Fruit fly (Drosophila melanogaster): ENCODE measurements around the gene prage.

Gene prage

dm6 chrX:1868586-1869111, 95.1 kb downstream of the prage start, which contains the start of the genes CG14803 and Pex5 (continued):
- no peak for TF ChIP-seq CkIIα-i1 (GFP tag; IDR thresholded peaks at IDR 0.05)
- TF ChIP-seq Dip3 (GFP tag; optimal IDR thresholded peaks at IDR 0.05), result no peak
- no peak for TF ChIP-seq Hr39 (optimal IDR thresholded peaks at IDR 0.05)
- no peak for TF ChIP-seq Dad (GFP tag; optimal IDR thresholded peaks at IDR 0.05)
- TF ChIP-seq disco-r (GFP tag; optimal IDR thresholded peaks at IDR 0.05), result no peak
- no peak for TF ChIP-seq dysf (GFP tag; IDR thresholded peaks at IDR 0.05)
- TF ChIP-seq Sin3A (optimal IDR thresholded peaks at IDR 0.05), result peak; percentile 13
- no peak for TF ChIP-seq dm (GFP tag; optimal IDR thresholded peaks at IDR 0.05)
- TF ChIP-seq CG17385 (GFP tag; optimal IDR thresholded peaks at IDR 0.05), result no peak
- TF ChIP-seq CG6813 (GFP tag; optimal IDR thresholded peaks at IDR 0.05), result no peak
- no peak for TF ChIP-seq CG18599 (GFP tag; optimal IDR thresholded peaks at IDR 0.05)
- peak; percentile 92 for TF ChIP-seq MBD-R2 (GFP tag; IDR thresholded peaks at IDR 0.05)
- no peak for TF ChIP-seq CrebB (tag; optimal IDR thresholded peaks at IDR 0.05)
- TF ChIP-seq GATAe (GFP tag; conservative IDR thresholded peaks at IDR 0.05), result peak; percentile 21; the same call in 1 of the 2 replicates
- no peak for TF ChIP-seq CG6854 (GFP tag; optimal IDR thresholded peaks at IDR 0.05)
- TF ChIP-seq CG11456 (GFP tag; IDR thresholded peaks at IDR 0.05), result no peak
- TF ChIP-seq CG9932 (GFP tag; IDR thresholded peaks at IDR 0.05), result no peak; the same call in 1 of the 2 replicates
- TF ChIP-seq MTF-1 (GFP tag; optimal IDR thresholded peaks at IDR 0.05; ENCODE audit: borderline replicate concordance), result no peak
- no peak for TF ChIP-seq sima (GFP tag; optimal IDR thresholded peaks at IDR 0.05)
- TF ChIP-seq Fer1 (GFP tag; optimal IDR thresholded peaks at IDR 0.05), result peak; percentile 33
- no peak for TF ChIP-seq Hmr (GFP tag; optimal IDR thresholded peaks at IDR 0.05)
- TF ChIP-seq ap (GFP tag; IDR thresholded peaks at IDR 0.05), result no peak
- no peak for TF ChIP-seq lov (optimal IDR thresholded peaks at IDR 0.05)
- TF ChIP-seq lov (GFP tag; IDR thresholded peaks at IDR 0.05), result no peak
- TF ChIP-seq gem (tag; optimal IDR thresholded peaks at IDR 0.05), result no peak
- no peak for TF ChIP-seq Atf-2 (GFP tag; optimal IDR thresholded peaks at IDR 0.05)
- TF ChIP-seq klu (GFP tag; IDR thresholded peaks at IDR 0.05), result no peak
- TF ChIP-seq Hr78 (GFP tag; optimal IDR thresholded peaks at IDR 0.05), result no peak
- no peak for TF ChIP-seq ro (GFP tag; IDR thresholded peaks at IDR 0.05)
- no peak for TF ChIP-seq CG11247 (GFP tag; IDR thresholded peaks at IDR 0.05)
- no peak for TF ChIP-seq CG17568 (GFP tag; optimal IDR thresholded peaks at IDR 0.05)
- TF ChIP-seq tll (GFP tag; optimal IDR thresholded peaks at IDR 0.05), result no peak
- no peak for TF ChIP-seq CG3847 (GFP tag; IDR thresholded peaks at IDR 0.05)
- TF ChIP-seq gsb-n (tag; optimal IDR thresholded peaks at IDR 0.05), result no peak
- TF ChIP-seq croc (GFP tag; conservative IDR thresholded peaks at IDR 0.05), result no peak
- TF ChIP-seq H2.0 (GFP tag; IDR thresholded peaks at IDR 0.05), result 0 out of 2 replicates have a peak, but pooled peaks have one; percentile 14
- peak; percentile 37; the same call in 1 of the 2 replicates for TF ChIP-seq Rfx (GFP tag; IDR thresholded peaks at IDR 0.05)
- TF ChIP-seq Elba2 (GFP tag; optimal IDR thresholded peaks at IDR 0.05), result peak; percentile 37
- no peak for TF ChIP-seq Trl (optimal IDR thresholded peaks at IDR 0.05)
- TF ChIP-seq Trl (GFP tag; optimal IDR thresholded peaks at IDR 0.05), result no peak
- TF ChIP-seq emc (GFP tag; optimal IDR thresholded peaks at IDR 0.05), result no peak
- TF ChIP-seq CG10209 (GFP tag; optimal IDR thresholded peaks at IDR 0.05), result no peak
- no peak for TF ChIP-seq CG17186 (GFP tag; optimal IDR thresholded peaks at IDR 0.05)
- TF ChIP-seq MESR4 (GFP tag; optimal IDR thresholded peaks at IDR 0.05), result peak; percentile 78
- TF ChIP-seq esg (GFP tag; conservative IDR thresholded peaks at IDR 0.05), result no peak
- TF ChIP-seq Atf3 (GFP tag; optimal IDR thresholded peaks at IDR 0.05), result no peak
- no peak for TF ChIP-seq CG17912 (GFP tag; optimal IDR thresholded peaks at IDR 0.05)
- no peak for TF ChIP-seq zfh1 (GFP tag; IDR thresholded peaks at IDR 0.05)
- no peak for TF ChIP-seq Dbx (GFP tag; IDR thresholded peaks at IDR 0.05)
- TF ChIP-seq Mad (GFP tag; optimal IDR thresholded peaks at IDR 0.05), result no peak
- TF ChIP-seq HLH3B (GFP tag; IDR thresholded peaks at IDR 0.05), result no peak

All from whole organism, embryonic.